Worm (Caenorhabditis elegans) whole organism, L4/young adult: ENCODE measurements around the gene flp-25.

Source experiments
- W03F9.2 ChIP-seq: fragments of 150-350 bp; optimal IDR thresholded peaks from 2 replicates; lab custom pipeline; 2014; ENCODE audit warnings: missing biosample characterization, missing genetic modification characterization
- dao-5 ChIP-seq: sonication (generic microtip); optimal IDR thresholded peaks from 2 replicates; lab custom pipeline; 2016; ENCODE audit warnings: missing genotype, missing genetic modification characterization, moderate library complexity, missing compliant biosample characterization
- him-1 ChIP-seq: sonication (generic microtip); optimal IDR thresholded peaks from 2 replicates; lab custom pipeline; 2016; ENCODE audit warnings: missing genotype, missing genetic modification reagents, missing genetic modification characterization, missing compliant biosample characterization

DNA sequence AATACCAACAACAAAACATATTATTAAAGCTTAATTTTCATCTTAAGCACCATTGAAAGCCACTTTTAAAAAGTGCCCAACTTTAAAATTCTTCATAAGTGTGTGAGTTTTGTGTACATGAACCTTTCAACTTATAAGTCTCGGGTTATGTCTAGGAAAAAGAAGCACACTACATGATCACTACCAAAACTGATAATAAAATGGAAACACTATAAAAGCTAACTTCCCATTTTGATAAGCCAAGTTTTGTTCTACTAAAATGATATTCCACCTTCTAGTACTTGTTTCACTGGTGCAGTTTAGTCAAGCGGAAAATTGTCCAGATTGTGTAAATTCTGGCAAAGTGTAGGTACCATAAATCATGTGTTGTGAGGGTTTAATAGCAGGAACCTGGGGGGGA lies 46.9 kb upstream of the flp-25 start, which contains the start of gene C40H1.8:
- no peak for TF ChIP-seq him-1 (tag; lab: Kevin White, UChicago)
- TF ChIP-seq dao-5 (tag; lab: Kevin White, UChicago): no peak
- no peak for TF ChIP-seq W03F9.2 (tag; lab: Kevin White, UChicago)
